Fruit fly (Drosophila melanogaster): ENCODE measurements around the gene CG18545.
"Not testable (repeated sequence)": the region's sequence is repeated elsewhere in the genome, so short reads cannot be mapped to it uniquely, and the experiment has no call there.

The CG18545 gene

dm6 chr3R:10379409-10379808, 38.7 kb downstream of the CG18545 start:
- TF ChIP-seq Hr78 (GFP tag; optimal IDR thresholded peaks at IDR 0.05) = no peak

DNA sequence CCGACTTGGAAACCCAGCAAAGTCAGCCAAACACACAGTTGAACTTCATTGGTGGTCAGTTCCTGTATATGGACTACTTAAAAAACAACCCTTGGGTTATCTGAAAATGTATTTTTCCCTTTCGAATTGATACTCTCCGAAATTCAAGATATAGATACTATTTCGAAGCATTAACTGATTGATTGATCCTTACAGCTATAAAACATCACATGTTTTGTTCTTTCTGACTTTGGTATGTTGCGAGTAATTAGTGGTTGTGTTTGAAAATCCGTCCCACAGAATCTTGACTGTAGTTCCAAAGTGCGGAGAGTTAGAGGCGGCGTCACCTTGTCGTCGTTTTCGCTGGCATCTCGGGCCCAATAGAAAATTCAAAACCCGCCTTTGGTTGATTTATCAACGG, 39.3 kb downstream of the CG18545 start:
- TF ChIP-seq sage (GFP tag; optimal IDR thresholded peaks at IDR 0.05) (no peak), OdsH (GFP tag; optimal IDR thresholded peaks at IDR 0.05) (no peak), CG9705 (GFP tag; optimal IDR thresholded peaks at IDR 0.05) (no peak)

dm6 chr3R:10380979-10381378, 40.2 kb downstream of the CG18545 start:
- not testable (repeated sequence) for TF ChIP-seq Rel (GFP tag; optimal IDR thresholded peaks at IDR 0.05)
- peak; percentile 23 for TF ChIP-seq Rel (tag; optimal IDR thresholded peaks at IDR 0.05)

DNA sequence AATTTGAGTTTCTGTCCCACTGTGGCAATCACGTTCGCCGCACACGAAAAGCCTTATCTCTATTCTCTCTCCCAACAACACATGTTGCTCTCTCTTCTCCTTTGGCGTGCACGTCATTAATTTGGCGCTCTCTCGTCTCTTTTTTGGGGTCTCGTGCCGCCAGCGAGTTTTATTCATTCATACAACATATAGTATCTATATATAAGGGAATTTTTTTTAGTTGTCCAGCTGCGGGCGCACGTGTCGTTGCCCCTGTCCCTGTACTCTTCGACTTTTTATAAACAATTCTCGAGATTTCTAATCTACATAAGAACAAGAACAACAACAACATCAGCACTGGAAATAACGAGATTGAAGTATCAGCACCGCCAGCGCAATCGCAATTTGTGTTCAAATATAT, 43.7 kb downstream of the CG18545 start:
- not testable (repeated sequence) for TF ChIP-seq Rel (GFP tag; optimal IDR thresholded peaks at IDR 0.05)
- TF ChIP-seq Rel (tag; optimal IDR thresholded peaks at IDR 0.05) = peak; percentile 46

DNA sequence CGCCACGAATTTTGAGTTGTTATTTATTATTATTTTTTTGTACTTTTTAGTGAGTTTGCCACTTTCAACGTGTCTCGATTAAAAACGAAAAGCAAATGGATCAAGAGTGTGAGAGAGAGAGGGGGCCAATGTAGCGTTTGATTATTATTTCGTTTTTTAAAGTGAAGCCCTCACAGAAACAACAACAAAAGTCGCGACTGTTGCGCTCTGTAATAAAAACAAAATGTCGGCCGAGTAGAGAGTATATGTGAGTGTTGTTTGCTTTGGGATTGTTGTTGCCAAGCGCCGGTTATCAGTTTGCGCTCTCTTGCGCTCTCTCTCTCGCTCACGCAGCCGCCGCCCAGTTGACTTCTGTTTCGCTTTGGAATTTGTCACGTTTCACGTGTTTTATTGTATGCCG, 46.2 kb downstream of the CG18545 start:
- not testable (repeated sequence) for TF ChIP-seq Rel (GFP tag; optimal IDR thresholded peaks at IDR 0.05)
- TF ChIP-seq Rel (tag; optimal IDR thresholded peaks at IDR 0.05) = peak; percentile 59

- TF ChIP-seq Hr83 (GFP tag; optimal IDR thresholded peaks at IDR 0.05; ENCODE audit: poor library complexity, severe bottlenecking) (peak; percentile 56), Hnf4 (GFP tag; optimal IDR thresholded peaks at IDR 0.05) (peak; percentile 60), Rel (GFP tag; optimal IDR thresholded peaks at IDR 0.05) (no peak), Rel (tag; optimal IDR thresholded peaks at IDR 0.05) (peak; percentile 79), dmrt93B (GFP tag; optimal IDR thresholded peaks at IDR 0.05) (no peak), foxo (GFP tag; optimal IDR thresholded peaks at IDR 0.05) (peak in 1 of 2 experiments; percentile 41), Hr78 (GFP tag; optimal IDR thresholded peaks at IDR 0.05) (no peak), br (GFP tag; optimal IDR thresholded peaks at IDR 0.05) (peak; percentile 54), tai (GFP tag; optimal IDR thresholded peaks at IDR 0.05) (peak; percentile 35), fru (GFP tag; optimal IDR thresholded peaks at IDR 0.05) (peak; percentile 51), Sp1 (GFP tag; optimal IDR thresholded peaks at IDR 0.05) (peak; percentile 35), rgr (GFP tag; optimal IDR thresholded peaks at IDR 0.05) (peak; percentile 73), dsf (GFP tag; optimal IDR thresholded peaks at IDR 0.05; ENCODE audit: borderline replicate concordance) (no peak), psq (GFP tag; optimal IDR thresholded peaks at IDR 0.05) (peak; percentile 20), brk (GFP tag; optimal IDR thresholded peaks at IDR 0.05) (peak; percentile 25), lola (GFP tag; optimal IDR thresholded peaks at IDR 0.05) (no peak), OdsH (GFP tag; optimal IDR thresholded peaks at IDR 0.05) (peak; percentile 59), usp (GFP tag; optimal IDR thresholded peaks at IDR 0.05) (no peak), h (GFP tag; optimal IDR thresholded peaks at IDR 0.05) (peak; percentile 64), Myc (optimal IDR thresholded peaks at IDR 0.05) (no peak), Dfd (GFP tag; optimal IDR thresholded peaks at IDR 0.05) (no peak), CrebA (GFP tag; optimal IDR thresholded peaks at IDR 0.05; ENCODE audit: borderline replicate concordance) (peak; percentile 31), Dif (GFP tag; optimal IDR thresholded peaks at IDR 0.05; ENCODE audit: partially characterized antibody) (peak; percentile 42), jim (GFP tag; optimal IDR thresholded peaks at IDR 0.05) (no peak), Vsx2 (GFP tag; optimal IDR thresholded peaks at IDR 0.05; ENCODE audit: partially characterized antibody) (peak; percentile 73)
Measured at dm6 chr3R:10388128-10389026, 47.6 kb downstream of the CG18545 start, which contains the start of gene cwo. TSS of gene cwo (plus strand) at chr3R:10388258.

DNA sequence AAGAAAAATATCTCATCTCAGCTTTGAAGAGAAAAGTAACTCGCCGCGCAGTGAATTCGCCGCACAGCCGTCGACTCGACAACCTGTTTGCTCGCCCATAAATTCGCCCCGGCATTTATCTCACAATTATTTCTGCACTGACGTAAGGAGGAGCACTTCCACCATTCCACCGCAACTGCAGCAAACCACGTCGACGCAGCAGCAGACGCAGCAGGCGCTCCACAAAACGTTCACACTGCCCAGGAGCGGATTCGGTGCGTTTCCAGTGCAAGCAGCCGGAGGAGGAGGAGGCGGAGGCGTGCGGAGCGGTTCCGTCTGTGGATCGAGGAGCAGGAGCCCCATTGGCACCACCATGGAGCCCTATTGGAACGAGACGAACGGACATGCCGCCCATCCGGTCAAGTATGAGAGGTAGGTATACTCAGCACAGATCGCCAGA, 48.3 kb downstream of the CG18545 start:
- TF ChIP-seq sage (GFP tag; optimal IDR thresholded peaks at IDR 0.05) = peak; percentile 2
- TF ChIP-seq ey (GFP tag; optimal IDR thresholded peaks at IDR 0.05) = peak; percentile 29
- peak; percentile 36 for TF ChIP-seq woc (GFP tag; optimal IDR thresholded peaks at IDR 0.05)
- TF ChIP-seq dl (GFP tag; optimal IDR thresholded peaks at IDR 0.05; ENCODE audit: insufficient read depth in 1 of 2, partially characterized antibody in 2 of 2) = no peak
- peak; percentile 1 for TF ChIP-seq Rel (GFP tag; optimal IDR thresholded peaks at IDR 0.05)
- no peak for TF ChIP-seq Rel (tag; optimal IDR thresholded peaks at IDR 0.05)
- peak; percentile 5 for TF ChIP-seq Vsx2 (GFP tag; optimal IDR thresholded peaks at IDR 0.05; ENCODE audit: partially characterized antibody)

Measured in whole organism, wandering third instar larva.